Fruit fly (Drosophila melanogaster) whole organism, wandering third instar larva: ENCODE measurements around the gene CG13679.

Experiments used
- Dfd ChIP-seq: fragments of >200 bp; optimal IDR thresholded peaks from 2 replicates; lab custom pipeline; 2017; ENCODE audit warnings: missing biosample characterization, missing genetic modification characterization
- usp ChIP-seq: fragments of >200 bp; optimal IDR thresholded peaks from 2 replicates; lab custom pipeline; 2017; ENCODE audit warnings: missing biosample characterization, missing genetic modification characterization
- woc ChIP-seq: sonication (Bioruptor generic); optimal IDR thresholded peaks from 2 replicates; lab custom pipeline; 2016; ENCODE audit warnings: missing biosample characterization, mild to moderate bottlenecking, missing genetic modification characterization

dm6 chr3L:8185263-8186227 is 17.0 kb upstream of the CG13679 start:
- no peak for TF ChIP-seq Dfd (GFP tag; lab: Kevin White, UChicago)
- TF ChIP-seq woc (GFP tag; lab: Kevin White, UChicago): peak; percentile 50
- no peak for TF ChIP-seq usp (GFP tag; lab: Kevin White, UChicago)
